Worm (Caenorhabditis elegans) whole organism, L4 larva: ENCODE measurements around the gene cpt-2.

ENCODE experiments used
- F10B5.3 ChIP-seq: sonication (generic microtip); optimal IDR thresholded peaks from 2 replicates; lab custom pipeline; 2016; ENCODE audit warnings: mild to moderate bottlenecking, missing genetic modification characterization, missing compliant biosample characterization
- F44E2.7 ChIP-seq: fragments of 200-800 bp; sonication (Bioruptor generic); IDR thresholded peaks from 2 replicates; pipeline ENCODE4 v2.1.2; 2022; ENCODE audit warnings: missing genetic modification characterization, missing compliant biosample characterization
- aha-1 ChIP-seq: fragments of 150-350 bp; peaks from one replicate; lab custom pipeline; 2014; ENCODE audit warnings: missing biosample characterization, missing genetic modification characterization
- ceh-82 ChIP-seq: sonication (generic microtip); optimal IDR thresholded peaks from 2 replicates; lab custom pipeline; 2017; ENCODE audit warnings: missing biosample characterization, missing genetic modification characterization
- ces-1 ChIP-seq: fragments of 150-350 bp; sonication (generic microtip); optimal IDR thresholded peaks from 4 replicates; lab custom pipeline; 2014; ENCODE audit warnings: missing biosample characterization, missing genetic modification reagents, missing genetic modification characterization
- daf-19 ChIP-seq: fragments of 200-800 bp; sonication (Bioruptor generic); conservative IDR thresholded peaks from 2 replicates; pipeline ENCODE4 v1.3.6; 2022; ENCODE audit warnings: missing genetic modification characterization, missing compliant biosample characterization
- dpl-1 ChIP-seq: fragments of 150-350 bp; optimal IDR thresholded peaks from 2 replicates; lab custom pipeline; 2014; ENCODE audit warnings: missing biosample characterization, missing genetic modification reagents, missing genetic modification characterization
- egl-27 ChIP-seq: sonication (generic microtip); optimal IDR thresholded peaks from 3 replicates; lab custom pipeline; 2017; ENCODE audit warnings: missing biosample characterization, missing genetic modification reagents, missing genetic modification characterization
- mdl-1 ChIP-seq, 2 experiments: fragments of 150-350 bp in 1 of 2; sonication (generic microtip) in 1 of 2; optimal IDR thresholded peaks; 2 replicates each; lab custom pipeline; 2014 to 2017; ENCODE audit warnings: missing biosample characterization in 2 of 2, missing genetic modification characterization in 2 of 2
- nhr-41 ChIP-seq: fragments of 200-800 bp; sonication (Bioruptor generic); IDR thresholded peaks from 2 replicates; pipeline ENCODE4 v1.3.6; 2022; ENCODE audit warnings: missing genetic modification reagents, missing genetic modification characterization, missing compliant biosample characterization
- pha-4 ChIP-seq, 2 experiments: fragments of 150-350 bp in 1 of 2; fragments of 200-800 bp in 1 of 2; sonication (Bioruptor generic) in 1 of 2; IDR thresholded peaks in 1 of 2; optimal IDR thresholded peaks in 1 of 2; 2 replicates each; pipeline versions ENCODE4 v1.3.6 to Lab custom; 2014 to 2022; ENCODE audit warnings: missing genetic modification characterization in 2 of 2, missing genetic modification reagents in 2 of 2, missing biosample characterization in 1 of 2, missing compliant biosample characterization in 1 of 2
- snpc-4 ChIP-seq: fragments of 150-350 bp; optimal IDR thresholded peaks from 2 replicates; lab custom pipeline; 2014; ENCODE audit warnings: missing biosample characterization, missing genetic modification characterization
- unc-62 ChIP-seq, 3 experiments: fragments of 150-350 bp in 1 of 3; sonication (generic microtip); optimal IDR thresholded peaks in 2 of 3; peaks in 1 of 3; 1 replicate in 1 of 3; 2 replicates in 2 of 3; lab custom pipeline; 2014 to 2017; ENCODE audit warnings: missing biosample characterization in 3 of 3, missing genetic modification characterization in 3 of 3, missing genetic modification reagents in 3 of 3, missing genotype in 1 of 3
- zag-1 ChIP-seq: fragments of 150-350 bp; optimal IDR thresholded peaks from 2 replicates; lab custom pipeline; 2014; ENCODE audit warnings: missing biosample characterization, missing genetic modification characterization

- TF ChIP-seq F44E2.7 (GFP tag; lab: Robert Waterston, UW) (no peak), unc-62 (GFP tag; optimal IDR thresholded peaks at IDR 0.05 in 1 of 2; lab: Kevin White, UChicago) (no peak), unc-62 (tag; optimal IDR thresholded peaks at IDR 0.05; lab: Kevin White, UChicago) (no peak), nhr-41 (no peak), snpc-4 (tag; lab: Kevin White, UChicago) (no peak), ceh-82 (no peak), daf-19 (GFP tag; lab: Robert Waterston, UW) (no peak), mdl-1 (tag; optimal IDR thresholded peaks at IDR 0.05; lab: Kevin White, UChicago) (no peak), egl-27 (tag; lab: Kevin White, UChicago) (no peak), dpl-1 (no peak), ces-1 (GFP tag; lab: Kevin White, UChicago) (no peak), aha-1 (tag; lab: Kevin White, UChicago) (no peak), F10B5.3 (no peak), pha-4 (GFP tag; IDR thresholded peaks at IDR 0.05; lab: Robert Waterston, UW) (no peak), pha-4 (tag; optimal IDR thresholded peaks at IDR 0.05; lab: Kevin White, UChicago) (no peak), zag-1 (tag; lab: Kevin White, UChicago) (no peak)
Observed at ce11 chrIV:11159886-11160285, 19.6 kb upstream of the cpt-2 start, which contains the start of gene mboa-4.
